Worm (Caenorhabditis elegans) whole organism, L2 larva: ENCODE measurements around the gene srz-25.

Experiments
- ama-1 ChIP-seq: fragments of 150-350 bp; optimal IDR thresholded peaks from 2 replicates; lab custom pipeline; 2018; ENCODE audit warnings: inconsistent platforms
- egl-27 ChIP-seq: sonication (generic microtip); optimal IDR thresholded peaks from 3 replicates; lab custom pipeline; 2017; ENCODE audit warnings: missing biosample characterization, missing genetic modification reagents, missing genetic modification characterization
- elt-3 ChIP-seq: sonication (generic microtip); optimal IDR thresholded peaks from 2 replicates; lab custom pipeline; 2017; ENCODE audit warnings: missing biosample characterization, missing genetic modification characterization
- gmeb-1 ChIP-seq: fragments of 150-350 bp; optimal IDR thresholded peaks from 2 replicates; lab custom pipeline; 2014; ENCODE audit warnings: missing biosample characterization, missing genetic modification characterization
- mdl-1 ChIP-seq, 2 experiments: fragments of 150-350 bp in 1 of 2; sonication (generic microtip) in 1 of 2; optimal IDR thresholded peaks; 2 replicates each; lab custom pipeline; 2017; ENCODE audit warnings: missing biosample characterization in 2 of 2, missing genetic modification characterization in 2 of 2
- skn-1 ChIP-seq: sonication (generic microtip); optimal IDR thresholded peaks from 2 replicates; lab custom pipeline; 2017; ENCODE audit warnings: missing biosample characterization, missing genetic modification characterization

- TF ChIP-seq elt-3 (no peak), ama-1 (lab: Kevin White, UChicago) (no peak), mdl-1 (tag; optimal IDR thresholded peaks at IDR 0.05; lab: Kevin White, UChicago) (no peak), egl-27 (tag; lab: Kevin White, UChicago) (no peak), skn-1 (tag; lab: Kevin White, UChicago) (no peak), gmeb-1 (tag; lab: Kevin White, UChicago) (no peak)
Observed at ce11 chrV:17496071-17496470, 44.3 kb upstream of the srz-25 start, which contains the start of gene srh-118.
